Worm (Caenorhabditis elegans): Measurements from ENCODE around the gene T06C10.3.

DNA sequence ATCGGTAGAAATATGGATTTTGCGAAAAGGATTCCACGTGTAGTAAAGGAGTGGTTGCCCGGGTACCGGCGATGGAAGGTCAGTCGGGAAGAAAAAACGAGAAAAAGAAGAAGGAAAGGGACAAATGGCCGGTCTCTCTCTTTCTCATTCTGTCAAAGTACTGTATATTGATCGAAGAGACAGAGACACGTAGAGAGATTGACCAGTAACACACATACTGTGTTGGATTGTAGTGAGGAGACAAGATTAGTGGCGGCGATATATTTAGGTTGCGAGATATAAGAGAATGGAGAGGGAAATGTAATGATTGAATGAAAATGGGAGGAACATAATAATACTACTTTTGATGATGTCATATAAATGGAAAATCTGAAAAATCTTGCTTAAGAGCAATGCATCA lies 34.5 kb upstream of the T06C10.3 start:
- TF ChIP-seq ceh-36 (tag; optimal IDR thresholded peaks at IDR 0.05), result no peak
- no peak for TF ChIP-seq flt-1 (GFP tag; IDR thresholded peaks at IDR 0.05)
- TF ChIP-seq ama-1 (optimal IDR thresholded peaks at IDR 0.05), result no peak
- no peak for TF ChIP-seq tbx-11 (GFP tag; IDR thresholded peaks at IDR 0.05)
- no peak for TF ChIP-seq ets-7 (tag; optimal IDR thresholded peaks at IDR 0.05)
- no peak for TF ChIP-seq tra-4 (tag; optimal IDR thresholded peaks at IDR 0.05)
